Worm (Caenorhabditis elegans): ENCODE results near the gene F14H3.15.

F14H3.15 gene

ce11 chrV:16017671-16018070, 42.4 kb downstream of the F14H3.15 start, which contains the start of gene srx-43:
srx-43 (plus strand) TSS chrV:16017971.
- no peak for TF ChIP-seq Y116A8C.19 (tag; optimal IDR thresholded peaks at IDR 0.05; ENCODE audit: borderline replicate concordance)
- no peak for TF ChIP-seq C16A3.4 (tag; optimal IDR thresholded peaks at IDR 0.05)
- TF ChIP-seq snu-23 (GFP tag; optimal IDR thresholded peaks at IDR 0.05): no peak
- TF ChIP-seq pax-3 (tag; optimal IDR thresholded peaks at IDR 0.05): no peak
- no peak for TF ChIP-seq sptf-1 (tag; optimal IDR thresholded peaks at IDR 0.05)
- TF ChIP-seq lin-14 (GFP tag; optimal IDR thresholded peaks at IDR 0.05): no peak
- no peak for TF ChIP-seq ceh-63 (GFP tag; optimal IDR thresholded peaks at IDR 0.05)
- no peak for TF ChIP-seq unc-62 (GFP tag; optimal IDR thresholded peaks at IDR 0.05)
- no peak for TF ChIP-seq hlh-4 (tag; optimal IDR thresholded peaks at IDR 0.05)

- TF ChIP-seq ceh-8 (GFP tag; optimal IDR thresholded peaks at IDR 0.05): peak; percentile 66
- TF ChIP-seq unc-130 (tag; optimal IDR thresholded peaks at IDR 0.05): no peak
Observed at ce11 chrV:16016977-16017376, 43.1 kb downstream of the F14H3.15 start.

- TF ChIP-seq F16B12.6 (tag; optimal IDR thresholded peaks at IDR 0.05): no peak
- TF ChIP-seq Y116A8C.19 (tag; optimal IDR thresholded peaks at IDR 0.05; ENCODE audit: borderline replicate concordance): no peak
- no peak for TF ChIP-seq ceh-8 (GFP tag; optimal IDR thresholded peaks at IDR 0.05)
- no peak for TF ChIP-seq lin-39 (tag; optimal IDR thresholded peaks at IDR 0.05)
- no peak for TF ChIP-seq lin-35 (GFP tag; optimal IDR thresholded peaks at IDR 0.05)
- no peak for TF ChIP-seq unc-30 (tag; optimal IDR thresholded peaks at IDR 0.05)
- no peak for TF ChIP-seq dsc-1 (tag; optimal IDR thresholded peaks at IDR 0.05)
- no peak for TF ChIP-seq tlp-1 (tag; optimal IDR thresholded peaks at IDR 0.05)
- no peak for TF ChIP-seq vab-15 (tag; optimal IDR thresholded peaks at IDR 0.05)
- TF ChIP-seq sup-37 (GFP tag; optimal IDR thresholded peaks at IDR 0.05): no peak
- TF ChIP-seq zag-1 (tag; optimal IDR thresholded peaks at IDR 0.05): no peak
- TF ChIP-seq unc-86 (tag; optimal IDR thresholded peaks at IDR 0.05): no peak
- TF ChIP-seq mdl-1 (tag; optimal IDR thresholded peaks at IDR 0.05): no peak
- no peak for TF ChIP-seq fkh-4 (tag; optimal IDR thresholded peaks at IDR 0.05; ENCODE audit: borderline replicate concordance)
- no peak for TF ChIP-seq rnt-1 (tag; optimal IDR thresholded peaks at IDR 0.05)
- TF ChIP-seq ces-1 (GFP tag; optimal IDR thresholded peaks at IDR 0.05): no peak
- TF ChIP-seq ceh-88 (GFP tag; IDR thresholded peaks at IDR 0.05): no peak
- no peak for TF ChIP-seq nhr-20 (tag; optimal IDR thresholded peaks at IDR 0.05)
- TF ChIP-seq lin-15B (tag; optimal IDR thresholded peaks at IDR 0.05): no peak
Observed at ce11 chrV:16015652-16016051, 44.4 kb downstream of the F14H3.15 start, which contains the start of gene str-232. str-232 (minus strand) TSS chrV:16015752.

Measured in whole organism, L1 larva.